Worm (Caenorhabditis elegans): ENCODE results near the gene tag-329.

DNA sequence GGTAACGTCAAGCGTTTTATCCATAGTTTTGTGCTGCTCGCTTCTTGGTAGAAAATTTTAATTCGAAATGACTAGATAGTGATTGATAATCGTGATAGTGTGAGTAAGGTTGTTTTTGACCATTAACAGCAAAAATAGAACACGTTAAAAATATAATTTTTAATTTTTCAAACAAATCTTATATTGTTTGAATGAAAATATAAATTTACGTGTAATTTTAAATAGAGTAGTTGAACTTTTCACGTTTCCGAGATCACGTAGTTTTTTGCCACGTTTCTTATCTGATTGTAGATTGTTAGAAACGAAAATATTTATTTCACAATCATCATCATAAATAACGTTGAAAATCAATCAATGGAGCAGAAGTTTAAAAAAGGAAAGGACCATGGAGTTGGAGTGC is 3.2 kb upstream of the tag-329 start, which contains the start of the genes C50F4.10 and pfk-1.2:
- TF ChIP-seq tbx-11 (GFP tag; IDR thresholded peaks at IDR 0.05) (no peak), ama-1 (optimal IDR thresholded peaks at IDR 0.05) (no peak), aly-1 (tag; optimal IDR thresholded peaks at IDR 0.05) (no peak), flt-1 (GFP tag; IDR thresholded peaks at IDR 0.05) (no peak), ceh-36 (tag; optimal IDR thresholded peaks at IDR 0.05) (no peak), hnd-1 (tag; optimal IDR thresholded peaks at IDR 0.05) (no peak), B0310.2 (tag; optimal IDR thresholded peaks at IDR 0.05) (no peak), tbx-37 (GFP tag; conservative IDR thresholded peaks at IDR 0.05) (no peak), ceh-13 (GFP tag; optimal IDR thresholded peaks at IDR 0.05) (no peak), tra-4 (tag; optimal IDR thresholded peaks at IDR 0.05) (no peak)
